Worm (Caenorhabditis elegans) whole organism, young adult: ENCODE data around the gene T14G12.6.
A peak's percentile ranks its signal among the peaks of the same experiment; 100 is the strongest.

Source experiments
- B0019.2 ChIP-seq: fragments of 200-800 bp; sonication (Bioruptor generic); conservative IDR thresholded peaks from 2 replicates; pipeline ENCODE4 v1.3.6; 2022; ENCODE audit warnings: missing genetic modification reagents, missing genetic modification characterization, missing compliant biosample characterization
- B0261.1 ChIP-seq: sonication (generic microtip); optimal IDR thresholded peaks from 2 replicates; lab custom pipeline; 2016; ENCODE audit warnings: mild to moderate bottlenecking, missing genetic modification characterization, moderate library complexity, missing compliant biosample characterization
- B0336.3 ChIP-seq: fragments of 200-800 bp; sonication (Bioruptor generic); IDR thresholded peaks from 2 replicates; pipeline ENCODE4 v1.3.6; 2022; ENCODE audit warnings: missing genetic modification characterization, missing compliant biosample characterization
- C17E4.6 ChIP-seq: fragments of 200-800 bp; sonication (Bioruptor generic); IDR thresholded peaks from 2 replicates; pipeline ENCODE4 v1.3.6; 2022; ENCODE audit warnings: missing genetic modification reagents, missing genetic modification characterization, missing compliant biosample characterization
- F10E7.11 ChIP-seq: sonication (generic microtip); optimal IDR thresholded peaks from 2 replicates; lab custom pipeline; 2017; ENCODE audit warnings: mild to moderate bottlenecking, missing genetic modification characterization, moderate library complexity, missing compliant biosample characterization
- F39B2.1 ChIP-seq: fragments of 200-800 bp; sonication (Bioruptor generic); IDR thresholded peaks from 2 replicates; pipeline ENCODE4 v1.3.6; 2022; ENCODE audit warnings: missing genetic modification reagents, missing genetic modification characterization, missing compliant biosample characterization
- T07F8.4 ChIP-seq: sonication (generic microtip); optimal IDR thresholded peaks from 2 replicates; lab custom pipeline; 2016; ENCODE audit warnings: mild to moderate bottlenecking, missing genetic modification characterization, moderate library complexity, missing compliant biosample characterization
- Y53G8AR.9 ChIP-seq: fragments of 200-800 bp; sonication (Bioruptor generic); conservative IDR thresholded peaks from 2 replicates; pipeline ENCODE4 v1.3.6; 2022; ENCODE audit warnings: missing genetic modification reagents, missing genetic modification characterization, missing compliant biosample characterization
- ZK185.1 ChIP-seq: sonication (generic microtip); optimal IDR thresholded peaks from 2 replicates; lab custom pipeline; 2016; ENCODE audit warnings: mild to moderate bottlenecking, missing genetic modification characterization, missing compliant biosample characterization; ENCODE audit not compliant: poor library complexity, severe bottlenecking
- aptf-3 ChIP-seq: fragments of 200-800 bp; sonication (Bioruptor generic); IDR thresholded peaks from 2 replicates; pipeline ENCODE4 v1.3.6; 2022; ENCODE audit warnings: missing genetic modification characterization, missing compliant biosample characterization
- atf-7 ChIP-seq: sonication (generic microtip); optimal IDR thresholded peaks from 2 replicates; lab custom pipeline; 2017; ENCODE audit warnings: mild to moderate bottlenecking, missing genetic modification characterization, missing compliant biosample characterization
- athp-1 ChIP-seq: sonication (generic microtip); optimal IDR thresholded peaks from 2 replicates; lab custom pipeline; 2017; ENCODE audit warnings: mild to moderate bottlenecking, missing genetic modification characterization, missing compliant biosample characterization
- attf-3 ChIP-seq: fragments of 200-800 bp; sonication (Bioruptor generic); conservative IDR thresholded peaks from 2 replicates; pipeline ENCODE4 v1.3.6; 2022; ENCODE audit warnings: missing genetic modification reagents, missing genetic modification characterization, missing compliant biosample characterization
- bed-1 ChIP-seq: fragments of 200-800 bp; sonication (Bioruptor generic); IDR thresholded peaks from 2 replicates; pipeline ENCODE4 v1.3.6; 2022; ENCODE audit warnings: missing genetic modification reagents, missing genetic modification characterization, missing compliant biosample characterization
- ccch-3 ChIP-seq: fragments of 200-800 bp; sonication (Bioruptor generic); optimal IDR thresholded peaks from 2 replicates; lab custom pipeline; 2018; ENCODE audit warnings: mild to moderate bottlenecking, missing genetic modification characterization, missing compliant biosample characterization
- ceh-79 ChIP-seq: sonication (generic microtip); optimal IDR thresholded peaks from 2 replicates; lab custom pipeline; 2017; ENCODE audit warnings: mild to moderate bottlenecking, missing genetic modification characterization, missing compliant biosample characterization
- dpff-1 ChIP-seq: sonication (generic microtip); optimal IDR thresholded peaks from 2 replicates; lab custom pipeline; 2017; ENCODE audit warnings: mild to moderate bottlenecking, missing genetic modification characterization, missing compliant biosample characterization
- egl-18 ChIP-seq: fragments of 200-800 bp; sonication (Bioruptor generic); IDR thresholded peaks from 2 replicates; pipeline ENCODE4 v1.3.6; 2022; ENCODE audit warnings: missing genetic modification reagents, missing genetic modification characterization, missing compliant biosample characterization
- fkh-3 ChIP-seq: sonication (generic microtip); optimal IDR thresholded peaks from 2 replicates; lab custom pipeline; 2016; ENCODE audit warnings: mild to moderate bottlenecking, missing genetic modification characterization, missing compliant biosample characterization
- gei-17 ChIP-seq: fragments of 200-800 bp; sonication (Bioruptor generic); optimal IDR thresholded peaks from 2 replicates; lab custom pipeline; 2018; ENCODE audit warnings: mild to moderate bottlenecking, missing genetic modification characterization, missing compliant biosample characterization
- hlh-12 ChIP-seq: sonication (generic microtip); optimal IDR thresholded peaks from 2 replicates; lab custom pipeline; 2016; ENCODE audit warnings: missing genetic modification characterization, missing compliant biosample characterization
- hmg-20 ChIP-seq: fragments of 200-800 bp; sonication (Bioruptor generic); IDR thresholded peaks from 2 replicates; pipeline ENCODE4 v1.3.6; 2022; ENCODE audit warnings: missing genetic modification reagents, missing genetic modification characterization, missing compliant biosample characterization
- let-526 ChIP-seq: fragments of 200-800 bp; sonication (Bioruptor generic); IDR thresholded peaks from 2 replicates; pipeline ENCODE4 v1.3.6; 2022; ENCODE audit warnings: missing genetic modification reagents, missing genetic modification characterization, missing compliant biosample characterization
- let-607 ChIP-seq, 2 experiments: fragments of 200-800 bp in 1 of 2; sonication (Bioruptor generic) in 1 of 2; sonication (generic microtip) in 1 of 2; optimal IDR thresholded peaks; 2 replicates each; lab custom pipeline; 2016 to 2018; ENCODE audit warnings: mild to moderate bottlenecking in 2 of 2, missing compliant biosample characterization in 2 of 2, missing genetic modification characterization in 2 of 2, moderate library complexity in 2 of 2, missing genotype in 1 of 2
- lin-26 ChIP-seq: fragments of 200-800 bp; sonication (Bioruptor generic); IDR thresholded peaks from 2 replicates; pipeline ENCODE4 v1.3.6; 2022; ENCODE audit warnings: missing genetic modification reagents, missing genetic modification characterization, missing compliant biosample characterization
- lin-54 ChIP-seq: fragments of 200-800 bp; sonication (Bioruptor generic); optimal IDR thresholded peaks from 2 replicates; lab custom pipeline; 2018; ENCODE audit warnings: mild to moderate bottlenecking, missing genetic modification characterization, missing compliant biosample characterization
- lir-1 ChIP-seq: fragments of 200-800 bp; sonication (Bioruptor generic); conservative IDR thresholded peaks from 2 replicates; pipeline ENCODE4 v1.3.6; 2022; ENCODE audit warnings: missing genetic modification reagents, missing genetic modification characterization, missing compliant biosample characterization
- madf-8 ChIP-seq: fragments of 200-800 bp; sonication (Bioruptor generic); conservative IDR thresholded peaks from 2 replicates; pipeline ENCODE4 v1.3.6; 2022; ENCODE audit warnings: missing genetic modification reagents, missing genetic modification characterization, missing compliant biosample characterization
- mcd-1 ChIP-seq: fragments of 200-800 bp; sonication (Bioruptor generic); IDR thresholded peaks from 2 replicates; pipeline ENCODE4 v1.3.6; 2022; ENCODE audit warnings: missing genetic modification reagents, missing genetic modification characterization, missing compliant biosample characterization
- mxl-1 ChIP-seq: sonication (generic microtip); optimal IDR thresholded peaks from 2 replicates; lab custom pipeline; 2016; ENCODE audit warnings: missing genetic modification characterization, missing compliant biosample characterization
- nfya-1 ChIP-seq: sonication (generic microtip); optimal IDR thresholded peaks from 2 replicates; lab custom pipeline; 2017; ENCODE audit warnings: antibody characterized with exemption, missing compliant biosample characterization, missing genetic modification characterization, borderline replicate concordance; ENCODE audit not compliant: insufficient read depth
- nfya-2 ChIP-seq: fragments of 200-800 bp; sonication (Bioruptor generic); IDR thresholded peaks from 2 replicates; pipeline ENCODE4 v1.3.6; 2022; ENCODE audit warnings: missing genetic modification reagents, missing genetic modification characterization, missing compliant biosample characterization
- nhr-120 ChIP-seq: fragments of 200-800 bp; sonication (Bioruptor generic); IDR thresholded peaks from 2 replicates; pipeline ENCODE4 v1.3.6; 2022; ENCODE audit warnings: missing genetic modification characterization, missing compliant biosample characterization
- pha-4 ChIP-seq: fragments of 150-350 bp; sonication (generic microtip); optimal IDR thresholded peaks from 2 replicates; lab custom pipeline; 2014; ENCODE audit warnings: missing biosample characterization, missing genetic modification reagents, missing genetic modification characterization
- rcor-1 ChIP-seq: fragments of 200-800 bp; sonication (Bioruptor generic); IDR thresholded peaks from 2 replicates; pipeline ENCODE4 v1.3.6; 2022; ENCODE audit warnings: missing genetic modification reagents, missing genetic modification characterization, missing compliant biosample characterization
- sea-2 ChIP-seq: fragments of 200-800 bp; sonication (Bioruptor generic); IDR thresholded peaks from 2 replicates; pipeline ENCODE4 v1.3.6; 2022; ENCODE audit warnings: missing genetic modification characterization, missing compliant biosample characterization
- snpc-4 ChIP-seq, 5 experiments: fragments of 150-350 bp in 1 of 5; sonication (generic microtip) in 4 of 5; optimal IDR thresholded peaks; 2 replicates each; lab custom pipeline; 2014 to 2018; ENCODE audit warnings: missing genetic modification characterization in 5 of 5, missing biosample characterization in 3 of 5, antibody characterized with exemption in 2 of 5, mild to moderate bottlenecking in 2 of 5, missing compliant biosample characterization in 2 of 5, missing genotype in 2 of 5, moderate library complexity in 2 of 5, missing genetic modification reagents in 1 of 5
- zim-3 ChIP-seq: sonication (generic microtip); optimal IDR thresholded peaks from 2 replicates; lab custom pipeline; 2017; ENCODE audit warnings: mild to moderate bottlenecking, missing genetic modification characterization, moderate library complexity, missing compliant biosample characterization
- ztf-3 ChIP-seq: fragments of 200-800 bp; sonication (Bioruptor generic); optimal IDR thresholded peaks from 2 replicates; lab custom pipeline; 2018; ENCODE audit warnings: mild to moderate bottlenecking, missing genetic modification characterization, missing compliant biosample characterization
- ztf-6 ChIP-seq: fragments of 200-800 bp; sonication (Bioruptor generic); IDR thresholded peaks from 2 replicates; pipeline ENCODE4 v1.3.6; 2022; ENCODE audit warnings: missing genetic modification reagents, missing genetic modification characterization, missing compliant biosample characterization

The T14G12.6 gene

DNA sequence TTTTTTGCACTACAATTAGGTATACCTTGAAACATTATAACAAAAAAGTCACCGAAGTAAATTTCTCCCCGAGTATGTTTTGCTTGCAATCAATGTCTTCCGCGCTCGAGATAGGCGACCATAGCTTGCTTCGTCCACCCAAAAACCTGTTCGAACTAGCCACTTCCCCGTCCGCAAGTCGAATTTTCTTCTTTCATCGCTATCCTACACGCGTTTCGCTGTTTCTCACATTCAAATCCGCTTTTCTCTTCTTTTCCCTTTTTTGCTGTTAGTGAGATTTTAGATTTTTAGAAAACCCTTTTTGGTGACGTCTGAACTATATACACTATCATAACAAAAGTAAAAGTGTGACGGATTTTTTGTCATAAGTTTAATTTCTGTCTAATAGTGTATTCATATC, 14.0 kb upstream of the T14G12.6 start:
- TF ChIP-seq ztf-6 (GFP tag; lab: Robert Waterston, UW): no peak
- no peak for TF ChIP-seq mxl-1 (tag; lab: Kevin White, UChicago)
- TF ChIP-seq hlh-12 (tag; lab: Kevin White, UChicago): no peak
- no peak for TF ChIP-seq dpff-1
- TF ChIP-seq hmg-20 (GFP tag; lab: Robert Waterston, UW): no peak
- no peak for TF ChIP-seq pha-4 (tag; lab: Kevin White, UChicago)
- TF ChIP-seq lin-54 (GFP tag; lab: Kevin White, UChicago): no peak
- no peak for TF ChIP-seq B0019.2 (GFP tag; lab: Robert Waterston, UW)
- no peak for TF ChIP-seq snpc-4 (GFP tag; optimal IDR thresholded peaks at IDR 0.05; lab: Kevin White, UChicago)
- TF ChIP-seq snpc-4 (tag; optimal IDR thresholded peaks at IDR 0.05; lab: Kevin White, UChicago): no peak
- TF ChIP-seq atf-7 (tag; lab: Kevin White, UChicago): no peak
- no peak for TF ChIP-seq F10E7.11 (tag; lab: Kevin White, UChicago)
- TF ChIP-seq fkh-3: no peak
- no peak for TF ChIP-seq B0261.1
- no peak for TF ChIP-seq sea-2 (GFP tag; lab: Robert Waterston, UW)
- no peak for TF ChIP-seq ceh-79 (tag; lab: Kevin White, UChicago)
- no peak for TF ChIP-seq gei-17 (GFP tag; lab: Kevin White, UChicago)

DNA sequence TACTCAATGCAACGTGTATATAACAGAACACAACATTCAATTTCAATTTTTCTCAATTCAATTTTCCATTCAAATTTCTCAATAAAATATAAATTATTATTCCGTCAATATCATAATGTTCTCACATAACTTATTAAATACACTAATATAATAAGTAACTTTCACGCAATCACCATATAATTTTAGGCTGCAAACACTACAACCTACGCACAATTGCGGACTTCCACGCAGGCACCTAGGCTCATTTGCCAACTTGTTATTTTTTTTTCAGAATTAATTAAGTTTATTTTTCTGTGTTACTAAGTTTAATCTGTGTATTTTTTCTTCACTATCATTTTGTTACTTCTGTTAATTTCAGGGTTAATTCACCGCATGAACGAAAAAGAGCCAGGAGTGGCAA, 13.2 kb upstream of the T14G12.6 start, which contains the start of gene F47B7.2:
Gene F47B7.2, plus strand, starts transcription at position 358 of the 400 bp plus-strand sequence.
- TF ChIP-seq let-607 (tag; optimal IDR thresholded peaks at IDR 0.05; lab: Kevin White, UChicago) (peak; percentile 85 to 91), rcor-1 (GFP tag; lab: Robert Waterston, UW) (no peak)
- TF ChIP-seq, all 124 proteins: peak for 1

DNA sequence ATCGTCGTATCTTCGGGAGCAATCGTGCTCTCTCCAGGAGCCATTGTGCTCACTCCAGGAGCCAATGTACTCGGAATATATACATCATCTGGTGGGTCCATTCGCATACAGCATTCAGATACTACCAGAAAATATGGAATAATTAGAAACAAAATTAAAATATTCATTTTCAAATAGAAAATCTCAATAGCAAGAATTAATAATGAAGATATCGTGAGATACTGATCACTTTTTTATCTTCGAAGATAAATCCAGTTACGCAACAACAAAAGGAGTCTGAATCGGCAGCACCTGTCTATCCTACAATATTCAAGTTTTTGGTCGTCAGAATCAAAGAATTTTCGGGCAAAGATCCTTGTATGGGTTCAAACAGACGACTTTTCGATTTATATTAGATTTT, 9.5 kb upstream of the T14G12.6 start, which contains the start of gene F47B7.5:
Gene F47B7.5, minus strand, starts transcription at position 101 of the 400 bp plus-strand sequence.
- TF ChIP-seq attf-3 (no peak), B0019.2 (GFP tag; lab: Robert Waterston, UW) (no peak), T07F8.4 (tag; lab: Kevin White, UChicago) (no peak), Y53G8AR.9 (GFP tag; lab: Robert Waterston, UW) (no peak), egl-18 (no peak), pha-4 (tag; lab: Kevin White, UChicago) (no peak), let-526 (no peak), nfya-2 (GFP tag; lab: Robert Waterston, UW) (no peak), ztf-3 (GFP tag; lab: Kevin White, UChicago) (no peak), ccch-3 (no peak), mcd-1 (GFP tag; lab: Robert Waterston, UW) (no peak), ZK185.1 (tag; lab: Kevin White, UChicago) (no peak), F39B2.1 (GFP tag; lab: Robert Waterston, UW) (no peak), aptf-3 (GFP tag; lab: Robert Waterston, UW) (no peak), madf-8 (GFP tag; lab: Robert Waterston, UW) (no peak), nhr-120 (no peak), B0336.3 (GFP tag; lab: Robert Waterston, UW) (no peak)

DNA sequence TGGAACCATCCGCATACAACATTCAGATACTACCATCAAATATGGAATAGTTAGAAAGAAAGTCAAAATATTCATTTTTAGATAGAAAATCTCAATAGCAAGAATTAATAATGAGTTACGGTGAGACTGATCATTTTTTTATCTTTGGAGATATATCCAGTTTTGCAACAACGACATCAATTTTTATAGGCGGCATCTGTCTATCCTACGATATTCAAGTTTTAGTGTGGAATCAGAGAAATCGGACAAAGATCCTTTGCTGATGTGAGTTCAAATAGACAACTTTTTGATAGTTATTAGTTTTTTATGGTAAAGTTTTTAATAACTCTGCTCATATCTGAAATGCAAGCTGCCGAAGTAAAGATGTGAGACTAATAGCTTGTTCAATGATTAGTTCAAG, 7.3 kb upstream of the T14G12.6 start, which contains the start of gene F47B7.4:
Gene F47B7.4, minus strand, starts transcription at position 101 of the 400 bp plus-strand sequence.
- TF ChIP-seq lir-1 (GFP tag; lab: Robert Waterston, UW) (no peak), nfya-1 (no peak), zim-3 (tag; lab: Kevin White, UChicago) (no peak), bed-1 (GFP tag; lab: Robert Waterston, UW) (no peak), C17E4.6 (GFP tag; lab: Robert Waterston, UW) (no peak), B0019.2 (GFP tag; lab: Robert Waterston, UW) (no peak), lin-26 (GFP tag; lab: Robert Waterston, UW) (no peak), ceh-79 (tag; lab: Kevin White, UChicago) (no peak), athp-1 (tag; lab: Kevin White, UChicago) (no peak)
